Fruit fly (Drosophila melanogaster) whole organism, embryonic: ENCODE results near the gene CG16717.
A peak's percentile ranks its signal among the peaks of the same experiment; 100 is the strongest.

ENCODE experiments used
- Atf6 ChIP-seq: fragments of 200-800 bp; sonication (Bioruptor generic); IDR thresholded peaks from 2 replicates; pipeline ENCODE4 v1.3.6; 2022; ENCODE audit warnings: missing biosample characterization, missing genetic modification characterization
- CG10565 ChIP-seq: fragments of 200-800 bp; sonication (Bioruptor generic); optimal IDR thresholded peaks from 3 replicates; lab custom pipeline; 2016; ENCODE audit warnings: missing biosample characterization, mild to moderate bottlenecking, missing genetic modification characterization
- CG11398 ChIP-seq: fragments of 200-800 bp; sonication (Bioruptor generic); optimal IDR thresholded peaks from 2 replicates; lab custom pipeline; 2016; ENCODE audit warnings: missing biosample characterization, missing genetic modification characterization
- CG12219 ChIP-seq: fragments of 200-800 bp; sonication (Bioruptor generic); optimal IDR thresholded peaks from 3 replicates; lab custom pipeline; 2018; ENCODE audit warnings: missing biosample characterization, mild to moderate bottlenecking, missing genetic modification characterization
- CG12391 ChIP-seq: fragments of 200-800 bp; sonication (Bioruptor generic); optimal IDR thresholded peaks from 3 replicates; lab custom pipeline; 2018; ENCODE audit warnings: missing biosample characterization, mild to moderate bottlenecking, missing genetic modification characterization, moderate library complexity
- CG13123 ChIP-seq: fragments of 200-800 bp; sonication (Bioruptor generic); optimal IDR thresholded peaks from 2 replicates; lab custom pipeline; 2016; ENCODE audit warnings: missing biosample characterization, missing genetic modification characterization
- CG13424 ChIP-seq: fragments of 200-800 bp; sonication (Bioruptor generic); optimal IDR thresholded peaks from 2 replicates; lab custom pipeline; 2019; ENCODE audit warnings: missing biosample characterization, mild to moderate bottlenecking, missing genetic modification characterization, moderate library complexity
- CG15514 ChIP-seq: fragments of 200-800 bp; sonication (Bioruptor generic); optimal IDR thresholded peaks from 3 replicates; lab custom pipeline; 2017; ENCODE audit warnings: missing biosample characterization, missing genetic modification characterization, mild to moderate bottlenecking, moderate library complexity, missing genetic modification reagents
- CG16779 ChIP-seq: fragments of 200-800 bp; sonication (Bioruptor generic); IDR thresholded peaks from 2 replicates; pipeline ENCODE4 v1.3.6; 2022; ENCODE audit warnings: missing biosample characterization, missing genetic modification characterization
- CG17328 ChIP-seq: fragments of 200-800 bp; sonication (Bioruptor generic); IDR thresholded peaks from 2 replicates; pipeline ENCODE4 v1.3.6; 2022; ENCODE audit warnings: missing biosample characterization, missing genetic modification characterization
- CG31441 ChIP-seq: fragments of 200-800 bp; sonication (Bioruptor generic); IDR thresholded peaks from 2 replicates; pipeline ENCODE4 v1.3.6; 2022; ENCODE audit warnings: missing biosample characterization, missing genetic modification characterization
- CG3163 ChIP-seq: fragments of 200-800 bp; sonication (Bioruptor generic); optimal IDR thresholded peaks from 3 replicates; lab custom pipeline; 2016; ENCODE audit warnings: missing biosample characterization, missing genetic modification characterization
- CG3838 ChIP-seq: fragments of 200-800 bp; sonication (Bioruptor generic); optimal IDR thresholded peaks from 3 replicates; lab custom pipeline; 2016; ENCODE audit warnings: missing biosample characterization, missing genetic modification characterization
- CG42726 ChIP-seq: fragments of 200-800 bp; sonication (Bioruptor generic); IDR thresholded peaks from 2 replicates; pipeline ENCODE4 v1.3.6; 2022; ENCODE audit warnings: missing biosample characterization, missing genetic modification characterization; ENCODE audit not compliant: partially characterized antibody
- CG5953 ChIP-seq: fragments of 200-800 bp; sonication (Bioruptor generic); IDR thresholded peaks from 2 replicates; pipeline ENCODE4 v1.3.6; 2022; ENCODE audit warnings: missing biosample characterization, missing genetic modification characterization
- CG6175 ChIP-seq: fragments of 200-800 bp; sonication (Bioruptor generic); IDR thresholded peaks from 3 replicates; pipeline ENCODE4 v1.3.6; 2022; ENCODE audit warnings: missing biosample characterization, missing genetic modification characterization
- CG6683 ChIP-seq: fragments of 200-800 bp; sonication (Bioruptor generic); optimal IDR thresholded peaks from 2 replicates; lab custom pipeline; 2017; ENCODE audit warnings: missing biosample characterization, mild to moderate bottlenecking, missing genetic modification characterization, missing genetic modification reagents
- CG8924 ChIP-seq: fragments of 200-800 bp; optimal IDR thresholded peaks from 3 replicates; lab custom pipeline; 2019; ENCODE audit warnings: missing biosample characterization, mild to moderate bottlenecking, missing genetic modification characterization, moderate library complexity
- CG8944 ChIP-seq: fragments of 200-800 bp; sonication (Bioruptor generic); optimal IDR thresholded peaks from 3 replicates; lab custom pipeline; 2016; ENCODE audit warnings: missing biosample characterization, missing genetic modification characterization
- CG9609 ChIP-seq: fragments of 200-800 bp; sonication (Bioruptor generic); optimal IDR thresholded peaks from 3 replicates; lab custom pipeline; 2016; ENCODE audit warnings: missing biosample characterization, missing genetic modification characterization
- CG9817 ChIP-seq: fragments of 200-800 bp; sonication (Bioruptor generic); optimal IDR thresholded peaks from 2 replicates; lab custom pipeline; 2018; ENCODE audit warnings: missing biosample characterization, mild to moderate bottlenecking, missing genetic modification characterization, moderate library complexity
- CoRest ChIP-seq: fragments of 200-800 bp; sonication (Bioruptor generic); optimal IDR thresholded peaks from 3 replicates; lab custom pipeline; 2018; ENCODE audit warnings: missing biosample characterization, mild to moderate bottlenecking, missing genetic modification characterization, moderate library complexity
- D ChIP-seq, 2 experiments: fragments of 200-800 bp in 1 of 2; fragments of >200 bp in 1 of 2; sonication (Bioruptor generic) in 1 of 2; optimal IDR thresholded peaks; 2 replicates in 1 of 2; 3 replicates in 1 of 2; lab custom pipeline; 2017; ENCODE audit warnings: mild to moderate bottlenecking in 1 of 2, missing biosample characterization in 1 of 2, missing genetic modification characterization in 1 of 2, missing genetic modification reagents in 1 of 2
- Dref ChIP-seq: fragments of 200-800 bp; sonication (Bioruptor generic); IDR thresholded peaks from 2 replicates; pipeline ENCODE4 v1.3.6; 2022; ENCODE audit warnings: missing biosample characterization, missing genetic modification characterization
- Gsc ChIP-seq: fragments of 200-800 bp; sonication (Bioruptor generic); IDR thresholded peaks from 2 replicates; pipeline ENCODE4 v1.3.6; 2022; ENCODE audit warnings: missing biosample characterization, missing genetic modification characterization
- HLH3B ChIP-seq: fragments of 200-800 bp; sonication (Bioruptor generic); IDR thresholded peaks from 2 replicates; pipeline ENCODE4 v1.3.6; 2022; ENCODE audit warnings: missing biosample characterization, missing genetic modification characterization
- Hand ChIP-seq: fragments of 200-800 bp; sonication (Bioruptor generic); optimal IDR thresholded peaks from 2 replicates; lab custom pipeline; 2017; ENCODE audit warnings: mild to moderate bottlenecking, missing biosample characterization, missing genetic modification reagents, missing genetic modification characterization
- Med ChIP-seq: fragments of 200-800 bp; sonication (Bioruptor generic); peaks from one replicate; lab custom pipeline; 2016; ENCODE audit warnings: missing biosample characterization, missing genetic modification characterization, mild to moderate bottlenecking, inconsistent platforms, moderate library complexity
- NC2α ChIP-seq: fragments of 200-800 bp; sonication (Bioruptor generic); optimal IDR thresholded peaks from 2 replicates; lab custom pipeline; 2016; ENCODE audit warnings: missing biosample characterization, missing genetic modification characterization
- Oli ChIP-seq: fragments of 200-800 bp; sonication (Bioruptor generic); optimal IDR thresholded peaks from 2 replicates; lab custom pipeline; 2018; ENCODE audit warnings: missing biosample characterization, mild to moderate bottlenecking, missing genetic modification characterization, moderate library complexity
- Six4 ChIP-seq: fragments of 200-800 bp; sonication (Bioruptor generic); optimal IDR thresholded peaks from 2 replicates; lab custom pipeline; 2016; ENCODE audit warnings: missing biosample characterization, missing genetic modification characterization
- Usf ChIP-seq: fragments of 200-800 bp; sonication (Bioruptor generic); optimal IDR thresholded peaks from 2 replicates; lab custom pipeline; 2017; ENCODE audit warnings: missing genotype, missing biosample characterization, missing genetic modification characterization
- btn ChIP-seq: fragments of 200-800 bp; sonication (Bioruptor generic); optimal IDR thresholded peaks from 2 replicates; lab custom pipeline; 2016; ENCODE audit warnings: missing biosample characterization, missing genetic modification characterization
- croc ChIP-seq: fragments of 200-800 bp; sonication (Bioruptor generic); conservative IDR thresholded peaks from 3 replicates; pipeline ENCODE4 v1.3.6; 2022; ENCODE audit warnings: missing biosample characterization, missing genetic modification characterization
- dpn ChIP-seq, 2 experiments: fragments of 200-800 bp; sonication (Bioruptor generic); optimal IDR thresholded peaks; 3 replicates each; lab custom pipeline; 2016; ENCODE audit warnings: missing biosample characterization in 2 of 2, missing genetic modification characterization in 2 of 2
- en ChIP-seq: fragments of 200-800 bp; sonication (Bioruptor generic); optimal IDR thresholded peaks from 2 replicates; lab custom pipeline; 2016; ENCODE audit warnings: missing biosample characterization, missing genetic modification characterization
- ewg ChIP-seq: fragments of 200-800 bp; sonication (Bioruptor generic); optimal IDR thresholded peaks from 3 replicates; lab custom pipeline; 2017; ENCODE audit warnings: mild to moderate bottlenecking, missing biosample characterization, missing genetic modification reagents, missing genetic modification characterization
- fd102C ChIP-seq: fragments of 200-800 bp; sonication (Bioruptor generic); optimal IDR thresholded peaks from 2 replicates; lab custom pipeline; 2018; ENCODE audit warnings: missing biosample characterization, mild to moderate bottlenecking, missing genetic modification characterization, moderate library complexity
- gfzf ChIP-seq: fragments of 200-800 bp; sonication (Bioruptor generic); optimal IDR thresholded peaks from 2 replicates; lab custom pipeline; 2016; ENCODE audit warnings: missing biosample characterization, mild to moderate bottlenecking, missing genetic modification characterization, moderate library complexity
- gsb-n ChIP-seq: fragments of 200-800 bp; sonication (Bioruptor generic); optimal IDR thresholded peaks from 3 replicates; lab custom pipeline; 2018; ENCODE audit warnings: missing biosample characterization, mild to moderate bottlenecking, missing genetic modification characterization
- kni ChIP-seq: fragments of 200-800 bp; sonication (Bioruptor generic); optimal IDR thresholded peaks from 3 replicates; lab custom pipeline; 2017; ENCODE audit warnings: mild to moderate bottlenecking, missing biosample characterization, missing genetic modification reagents, missing genetic modification characterization
- knrl ChIP-seq: fragments of 200-800 bp; sonication (Bioruptor generic); IDR thresholded peaks from 3 replicates; pipeline ENCODE4 v1.3.6; 2022; ENCODE audit warnings: missing biosample characterization, missing genetic modification characterization; ENCODE audit not compliant: partially characterized antibody
- luna ChIP-seq: fragments of 200-800 bp; sonication (Bioruptor generic); optimal IDR thresholded peaks from 2 replicates; lab custom pipeline; 2016; ENCODE audit warnings: missing biosample characterization, missing genetic modification characterization
- odd ChIP-seq: fragments of 200-800 bp; sonication (Bioruptor generic); optimal IDR thresholded peaks from 2 replicates; lab custom pipeline; 2017; ENCODE audit warnings: missing biosample characterization, mild to moderate bottlenecking, missing genetic modification characterization
- onecut ChIP-seq: fragments of 200-800 bp; sonication (Bioruptor generic); IDR thresholded peaks from 2 replicates; pipeline ENCODE4 v1.3.6; 2022; ENCODE audit warnings: missing biosample characterization, missing genetic modification characterization
- psq ChIP-seq: fragments of 200-800 bp; sonication (Bioruptor generic); optimal IDR thresholded peaks from 2 replicates; lab custom pipeline; 2017; ENCODE audit warnings: missing biosample characterization, missing genetic modification characterization
- stwl ChIP-seq: fragments of 200-800 bp; sonication (Bioruptor generic); optimal IDR thresholded peaks from 3 replicates; lab custom pipeline; 2018; ENCODE audit warnings: missing biosample characterization, mild to moderate bottlenecking, missing genetic modification characterization, moderate library complexity
- tgo ChIP-seq: fragments of 200-800 bp; sonication (Bioruptor generic); IDR thresholded peaks from 3 replicates; pipeline ENCODE4 v1.3.6; 2022; ENCODE audit warnings: missing biosample characterization, missing genetic modification characterization
- tup ChIP-seq: fragments of 200-800 bp; sonication (Bioruptor generic); optimal IDR thresholded peaks from 2 replicates; lab custom pipeline; 2016; ENCODE audit warnings: missing biosample characterization, mild to moderate bottlenecking, missing genetic modification characterization, moderate library complexity
- unc-4 ChIP-seq: fragments of 200-800 bp; sonication (Bioruptor generic); IDR thresholded peaks from 2 replicates; pipeline ENCODE4 v1.3.6; 2022; ENCODE audit warnings: missing biosample characterization, missing genetic modification characterization; ENCODE audit not compliant: partially characterized antibody
- zfh1 ChIP-seq: fragments of 200-800 bp; sonication (Bioruptor generic); IDR thresholded peaks from 3 replicates; pipeline ENCODE4 v1.3.6; 2022; ENCODE audit warnings: missing biosample characterization, missing genetic modification characterization

The CG16717 gene

DNA sequence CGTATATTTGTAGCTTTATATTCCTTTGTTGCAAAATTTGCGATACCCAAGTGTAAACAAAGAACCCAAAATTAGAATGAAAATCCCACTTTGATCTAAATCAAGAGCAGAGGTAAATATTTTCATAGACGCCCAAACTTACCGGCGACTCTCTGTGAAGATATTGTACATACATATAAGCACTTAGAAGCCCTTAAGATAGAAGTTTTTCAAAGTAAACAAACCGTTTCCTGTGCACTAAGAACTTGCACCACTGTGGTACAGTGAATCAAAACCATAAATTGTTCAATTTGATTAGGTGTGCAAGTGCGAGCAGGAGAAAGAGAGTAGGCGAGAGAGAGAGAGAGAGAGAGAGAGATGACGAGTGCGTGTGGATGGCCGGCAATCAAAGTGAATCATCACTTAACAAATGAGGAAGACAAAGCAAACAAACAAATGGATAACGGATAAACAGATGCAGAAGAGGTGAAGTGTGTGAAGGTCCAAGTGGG, 949 bp upstream of the CG16717 start (continued):
- no peak for TF ChIP-seq tup (GFP tag; lab: Kevin White, UChicago)
- no peak for TF ChIP-seq btn (GFP tag; lab: Kevin White, UChicago)
- no peak for TF ChIP-seq dpn (GFP tag; optimal IDR thresholded peaks at IDR 0.05; lab: Kevin White, UChicago)
- TF ChIP-seq NC2α (GFP tag; lab: Kevin White, UChicago), result no peak
- TF ChIP-seq CG13123 (GFP tag; lab: Kevin White, UChicago), result peak; percentile 18
- no peak for TF ChIP-seq CG6683 (GFP tag; lab: Kevin White, UChicago)
- TF ChIP-seq stwl (tag; lab: Kevin White, UChicago), result no peak
- no peak for TF ChIP-seq CG42726 (GFP tag; lab: Robert Waterston, UW)
- peak; percentile 20 for TF ChIP-seq CG13424 (tag; lab: Kevin White, UChicago)
- TF ChIP-seq fd102C (GFP tag; lab: Kevin White, UChicago), result no peak
- TF ChIP-seq CoRest (tag; lab: Kevin White, UChicago), result no peak
- TF ChIP-seq CG15514, result no peak
- no peak for TF ChIP-seq Six4 (GFP tag; lab: Kevin White, UChicago)
- no peak for TF ChIP-seq CG16779 (GFP tag; lab: Robert Waterston, UW)
- TF ChIP-seq CG6175 (GFP tag; lab: Robert Waterston, UW), result no peak
- TF ChIP-seq CG9817 (tag; lab: Kevin White, UChicago), result no peak
- TF ChIP-seq CG31441 (GFP tag; lab: Robert Waterston, UW), result no peak
- no peak for TF ChIP-seq CG5953 (GFP tag; lab: Robert Waterston, UW)
- peak; percentile 6 for TF ChIP-seq CG12391 (tag; lab: Kevin White, UChicago)
- TF ChIP-seq Usf (GFP tag; lab: Kevin White, UChicago), result no peak
- no peak for TF ChIP-seq D (optimal IDR thresholded peaks at IDR 0.05; lab: Kevin White, UChicago)
- no peak for TF ChIP-seq D (GFP tag; optimal IDR thresholded peaks at IDR 0.05; lab: Kevin White, UChicago)
- no peak for TF ChIP-seq gsb-n (tag; lab: Kevin White, UChicago)
- no peak for TF ChIP-seq Oli (tag; lab: Kevin White, UChicago)
- TF ChIP-seq en, result no peak
- TF ChIP-seq Med, result peak; percentile 63
- TF ChIP-seq CG8924 (tag; lab: Kevin White, UChicago), result peak; percentile 29
- TF ChIP-seq CG9609 (GFP tag; lab: Kevin White, UChicago), result no peak
- no peak for TF ChIP-seq CG12219
- no peak for TF ChIP-seq HLH3B
- 0 out of 3 replicates have a peak, but pooled peaks have one; percentile 20 for TF ChIP-seq knrl
- no peak for TF ChIP-seq CG10565 (GFP tag; lab: Kevin White, UChicago)
- no peak for TF ChIP-seq luna (GFP tag; lab: Kevin White, UChicago)
- TF ChIP-seq Dref (GFP tag; lab: Robert Waterston, UW), result no peak
- no peak for TF ChIP-seq onecut (GFP tag; lab: Robert Waterston, UW)
- TF ChIP-seq Atf6 (GFP tag; lab: Robert Waterston, UW), result no peak
- peak; percentile 24 for TF ChIP-seq kni
- no peak for TF ChIP-seq gfzf (GFP tag; lab: Kevin White, UChicago)
- TF ChIP-seq ewg (GFP tag; lab: Kevin White, UChicago), result no peak
- TF ChIP-seq croc (GFP tag; lab: Robert Waterston, UW), result no peak; the same call in 2 of the 3 replicates
- peak; percentile 17 for TF ChIP-seq CG3163 (GFP tag; lab: Kevin White, UChicago)
- peak; percentile 3 for TF ChIP-seq psq (GFP tag; lab: Kevin White, UChicago)
- TF ChIP-seq Gsc (GFP tag; lab: Robert Waterston, UW), result no peak
- no peak for TF ChIP-seq tgo
- TF ChIP-seq unc-4 (GFP tag; lab: Robert Waterston, UW), result no peak
- TF ChIP-seq CG3838 (GFP tag; lab: Kevin White, UChicago), result no peak
- TF ChIP-seq CG8944, result no peak
- no peak for TF ChIP-seq Hand (GFP tag; lab: Kevin White, UChicago)
- no peak for TF ChIP-seq odd (GFP tag; lab: Kevin White, UChicago)
- no peak for TF ChIP-seq CG11398 (GFP tag; lab: Kevin White, UChicago)
- no peak for TF ChIP-seq CG17328
- TF ChIP-seq zfh1 (GFP tag; lab: Robert Waterston, UW), result no peak
